Worm (Caenorhabditis elegans): ENCODE results near the gene chil-25.
A peak's percentile ranks its signal among the peaks of the same experiment; 100 is the strongest.

Gene chil-25

DNA sequence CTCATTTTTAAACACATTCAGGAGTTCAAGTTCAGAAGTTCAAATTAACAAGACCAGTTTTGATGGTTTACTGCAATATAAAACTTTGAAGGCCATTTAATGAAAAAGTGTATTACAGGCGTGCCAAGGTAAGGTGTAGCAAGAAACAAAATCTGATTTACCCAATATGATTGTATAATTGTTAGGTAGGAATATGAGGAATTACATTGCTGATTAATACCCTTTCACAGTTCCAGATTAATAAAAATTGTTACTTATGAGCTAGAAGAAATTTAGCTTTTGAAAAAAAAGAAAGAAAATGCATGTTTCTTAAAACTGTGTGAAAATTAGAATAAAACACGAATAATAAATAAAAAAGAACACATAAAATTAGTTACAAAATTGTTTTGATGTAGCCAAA lies 40.7 kb downstream of the chil-25 start, which contains the start of gene kin-15:
kin-15 (minus strand) TSS at position 101 of the 400 bp plus-strand sequence.
- TF ChIP-seq zag-1 (tag; optimal IDR thresholded peaks at IDR 0.05) (no peak), egl-5 (tag; optimal IDR thresholded peaks at IDR 0.05) (no peak), nfya-1 (tag; optimal IDR thresholded peaks at IDR 0.05; ENCODE audit: insufficient read depth) (no peak), tbx-2 (tag; optimal IDR thresholded peaks at IDR 0.05) (no peak), ztf-4 (tag; optimal IDR thresholded peaks at IDR 0.05) (no peak), fkh-2 (tag; optimal IDR thresholded peaks at IDR 0.05) (no peak), ceh-16 (tag; optimal IDR thresholded peaks at IDR 0.05) (no peak), nhr-28 (tag; optimal IDR thresholded peaks at IDR 0.05) (no peak)

DNA sequence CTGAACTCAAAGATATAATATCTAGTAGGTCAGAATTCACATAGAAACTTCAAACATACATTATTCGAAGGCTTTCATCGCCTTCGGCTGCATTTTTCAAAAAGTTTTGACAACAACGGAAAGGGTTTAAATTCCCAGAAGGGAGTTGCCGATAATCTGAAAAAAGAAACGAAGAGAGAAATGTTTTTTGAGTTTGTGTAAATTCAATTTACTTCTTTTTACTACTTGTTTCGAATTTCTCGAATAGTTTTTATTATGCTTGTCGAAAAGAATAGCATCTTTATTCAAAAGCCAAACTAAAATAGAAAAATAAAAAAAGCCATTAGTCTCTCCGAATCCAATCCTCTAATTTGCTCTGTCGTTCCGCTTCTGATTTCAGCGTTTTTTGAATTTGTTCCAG lies 43.1 kb downstream of the chil-25 start:
- TF ChIP-seq fkh-10 (GFP tag; optimal IDR thresholded peaks at IDR 0.05) (peak; percentile 75), jun-1 (tag; optimal IDR thresholded peaks at IDR 0.05) (no peak), daf-12 (tag; optimal IDR thresholded peaks at IDR 0.05) (no peak), nhr-23 (tag; optimal IDR thresholded peaks at IDR 0.05) (no peak)

DNA sequence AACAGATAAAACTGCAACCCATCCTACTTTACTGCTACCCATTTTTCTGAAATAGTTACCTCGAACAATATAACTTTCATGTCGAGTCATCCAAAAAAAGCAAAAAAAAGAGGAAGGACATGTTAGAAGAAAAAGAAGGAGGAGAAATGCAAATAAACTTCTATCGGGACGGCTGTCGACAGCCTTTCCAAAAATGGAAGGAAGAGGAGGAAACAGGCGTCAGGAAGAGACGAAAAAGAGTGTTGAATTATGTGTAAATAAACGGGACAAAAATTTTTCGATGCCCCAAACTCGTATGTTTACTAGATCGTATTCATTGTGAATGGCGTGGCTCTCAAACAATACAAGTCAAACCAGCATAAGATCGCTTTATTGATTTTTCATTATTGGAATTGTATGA lies 46.6 kb downstream of the chil-25 start, which contains the start of gene M176.5:
M176.5 (minus strand) TSS at position 101 of the 400 bp plus-strand sequence.
- TF ChIP-seq jun-1 (tag; optimal IDR thresholded peaks at IDR 0.05) (no peak), hmg-11 (tag; optimal IDR thresholded peaks at IDR 0.05) (peak; percentile 5), pha-4 (tag; optimal IDR thresholded peaks at IDR 0.05) (peak; percentile 78), ceh-82 (tag; optimal IDR thresholded peaks at IDR 0.05) (no peak), nhr-237 (tag; optimal IDR thresholded peaks at IDR 0.05) (no peak), elt-1 (tag; optimal IDR thresholded peaks at IDR 0.05) (no peak), unc-62 (GFP tag; optimal IDR thresholded peaks at IDR 0.05) (no peak), ZK546.5 (tag; optimal IDR thresholded peaks at IDR 0.05) (no peak), nhr-12 (tag; optimal IDR thresholded peaks at IDR 0.05) (no peak), fos-1 (tag; optimal IDR thresholded peaks at IDR 0.05) (no peak), ztf-4 (tag; optimal IDR thresholded peaks at IDR 0.05) (no peak), nhr-77 (tag; optimal IDR thresholded peaks at IDR 0.05) (no peak), fkh-10 (GFP tag; optimal IDR thresholded peaks at IDR 0.05) (no peak), egl-5 (tag; optimal IDR thresholded peaks at IDR 0.05) (no peak), zag-1 (tag; optimal IDR thresholded peaks at IDR 0.05) (no peak)

DNA sequence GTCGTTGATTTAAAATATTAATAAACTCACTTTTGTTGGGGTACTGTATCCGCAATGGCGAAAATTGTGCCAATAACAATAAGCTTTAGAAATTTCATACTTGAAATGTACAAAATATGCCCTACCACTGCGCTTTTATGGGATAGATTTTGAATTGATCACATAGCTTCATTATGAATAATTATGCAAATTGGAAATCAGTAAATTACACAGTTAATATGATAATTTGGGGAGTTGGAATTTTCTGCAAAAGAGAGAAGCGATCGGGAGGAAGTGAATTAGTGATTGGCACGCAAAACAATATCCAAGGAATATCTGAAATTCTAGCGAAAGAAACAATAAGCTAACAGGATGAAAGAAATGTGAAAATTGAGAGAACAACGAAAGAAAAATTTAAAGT lies 48.2 kb downstream of the chil-25 start, which contains the start of gene M176.10:
M176.10 (minus strand) TSS at position 101 of the 400 bp plus-strand sequence.
- TF ChIP-seq zag-1 (tag; optimal IDR thresholded peaks at IDR 0.05) (no peak), ceh-82 (tag; optimal IDR thresholded peaks at IDR 0.05) (no peak), R02D3.7 (tag; optimal IDR thresholded peaks at IDR 0.05) (no peak), nhr-23 (tag; optimal IDR thresholded peaks at IDR 0.05) (no peak), nhr-11 (tag; optimal IDR thresholded peaks at IDR 0.05) (no peak), jun-1 (tag; optimal IDR thresholded peaks at IDR 0.05) (no peak), daf-12 (tag; optimal IDR thresholded peaks at IDR 0.05) (no peak), tbx-2 (tag; optimal IDR thresholded peaks at IDR 0.05) (no peak), mdl-1 (tag; optimal IDR thresholded peaks at IDR 0.05) (no peak), nhr-25 (tag; optimal IDR thresholded peaks at IDR 0.05) (no peak), nhr-67 (tag; optimal IDR thresholded peaks at IDR 0.05) (no peak), pqm-1 (tag; optimal IDR thresholded peaks at IDR 0.05) (no peak), fos-1 (tag; optimal IDR thresholded peaks at IDR 0.05) (no peak), snpc-4 (tag; optimal IDR thresholded peaks at IDR 0.05) (no peak), egl-5 (tag; optimal IDR thresholded peaks at IDR 0.05) (no peak), nhr-12 (tag; optimal IDR thresholded peaks at IDR 0.05) (no peak), eor-1 (tag; optimal IDR thresholded peaks at IDR 0.05) (no peak), pha-4 (tag; optimal IDR thresholded peaks at IDR 0.05) (no peak), nhr-237 (tag; optimal IDR thresholded peaks at IDR 0.05) (no peak), fkh-10 (GFP tag; optimal IDR thresholded peaks at IDR 0.05) (no peak)

Measured in whole organism, L3 larva.